Fruit fly (Drosophila melanogaster): Measurements from ENCODE around the gene CG31269.

DNA sequence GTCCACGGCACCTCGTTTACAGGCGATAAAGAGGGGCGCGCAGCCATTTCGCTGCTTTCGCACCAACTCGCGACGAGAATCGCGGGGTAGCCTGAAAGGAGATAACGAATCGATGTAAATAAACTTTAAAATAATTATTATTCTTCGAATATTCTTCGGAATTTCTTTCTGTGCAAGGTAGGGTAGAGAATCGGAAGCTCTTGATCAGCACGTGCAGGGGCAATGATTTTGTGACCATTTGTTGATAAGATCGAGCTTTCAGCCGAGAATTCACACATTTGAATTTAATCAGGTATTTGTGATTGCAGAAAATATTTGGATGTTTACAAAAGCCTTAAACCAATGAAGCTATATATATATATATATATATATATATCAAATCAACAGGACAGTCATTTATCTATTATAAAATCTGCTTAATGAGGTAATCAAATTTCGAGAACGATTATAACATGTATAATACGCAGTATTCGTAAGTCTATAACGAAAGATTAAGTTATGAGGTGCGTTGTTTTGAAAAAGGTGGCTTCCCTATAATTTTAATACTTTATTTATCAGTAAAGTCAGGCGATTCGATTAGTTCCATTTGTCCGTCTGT, 20.8 kb downstream of the CG31269 start:
- TF ChIP-seq CG8478 (optimal IDR thresholded peaks at IDR 0.05) (no peak), CTCF (optimal IDR thresholded peaks at IDR 0.05) (no peak)

Measured in S2 (cell line).